Fruit fly (Drosophila melanogaster) whole organism, wandering third instar larva: ENCODE results near the gene CG12316.
A peak's percentile ranks its signal among the peaks of the same experiment; 100 is the strongest.

Experiments
- Abd-B ChIP-seq: fragments of >200 bp; optimal IDR thresholded peaks from 2 replicates; lab custom pipeline; 2017; ENCODE audit warnings: missing biosample characterization, missing genetic modification characterization
- CG32264 ChIP-seq: fragments of 200-800 bp; sonication (Bioruptor generic); optimal IDR thresholded peaks from 2 replicates; lab custom pipeline; 2016; ENCODE audit warnings: missing biosample characterization, missing genetic modification characterization
- CG9705 ChIP-seq: fragments of 200-800 bp; sonication (Bioruptor generic); optimal IDR thresholded peaks from 2 replicates; lab custom pipeline; 2018; ENCODE audit warnings: missing biosample characterization, mild to moderate bottlenecking, missing genetic modification characterization
- CrebA ChIP-seq: fragments of 200-800 bp; sonication (Bioruptor generic); optimal IDR thresholded peaks from 2 replicates; lab custom pipeline; 2016; ENCODE audit warnings: missing biosample characterization, mild to moderate bottlenecking, missing genetic modification characterization, borderline replicate concordance
- Dfd ChIP-seq: fragments of >200 bp; optimal IDR thresholded peaks from 2 replicates; lab custom pipeline; 2017; ENCODE audit warnings: missing biosample characterization, missing genetic modification characterization
- Dif ChIP-seq: fragments of 200-275, 200-300 bp; sonication (Bioruptor generic); optimal IDR thresholded peaks from 2 replicates; lab custom pipeline; 2018; ENCODE audit warnings: missing biosample characterization, missing genetic modification characterization; ENCODE audit not compliant: partially characterized antibody
- GATAd ChIP-seq: sonication (Bioruptor generic); optimal IDR thresholded peaks from 2 replicates; lab custom pipeline; 2016; ENCODE audit warnings: missing biosample characterization, missing genetic modification characterization
- HLH106 ChIP-seq: fragments of 200-800 bp; optimal IDR thresholded peaks from 3 replicates; lab custom pipeline; 2019; ENCODE audit warnings: missing biosample characterization, mild to moderate bottlenecking, missing genetic modification characterization, moderate library complexity
- Hnf4 ChIP-seq: fragments of 200-800 bp; sonication (Bioruptor generic); optimal IDR thresholded peaks from 2 replicates; lab custom pipeline; 2016; ENCODE audit warnings: missing biosample characterization, mild to moderate bottlenecking, missing genetic modification characterization
- Hr78 ChIP-seq: fragments of >200 bp; optimal IDR thresholded peaks from 2 replicates; lab custom pipeline; 2017; ENCODE audit warnings: missing biosample characterization, missing genetic modification characterization
- Hr83 ChIP-seq: fragments of 200-300 bp; sonication (Bioruptor generic); optimal IDR thresholded peaks from 2 replicates; lab custom pipeline; 2016; ENCODE audit warnings: missing biosample characterization, mild to moderate bottlenecking, missing genetic modification characterization, moderate library complexity; ENCODE audit not compliant: poor library complexity, severe bottlenecking
- Jra ChIP-seq: sonication (Bioruptor generic); optimal IDR thresholded peaks from 2 replicates; lab custom pipeline; 2016; ENCODE audit warnings: missing biosample characterization, missing genetic modification characterization
- Mio ChIP-seq: sonication (Bioruptor generic); optimal IDR thresholded peaks from 2 replicates; lab custom pipeline; 2016; ENCODE audit warnings: missing biosample characterization, missing genetic modification characterization
- Myc ChIP-seq: fragments of >200 bp; optimal IDR thresholded peaks from 2 replicates; lab custom pipeline; 2017
- N ChIP-seq: fragments of >200 bp; optimal IDR thresholded peaks from 2 replicates; lab custom pipeline; 2018; ENCODE audit warnings: missing biosample characterization, missing external identifiers, missing genetic modification characterization
- OdsH ChIP-seq: fragments of 200-800 bp; sonication (Bioruptor generic); optimal IDR thresholded peaks from 2 replicates; lab custom pipeline; 2016; ENCODE audit warnings: missing biosample characterization, mild to moderate bottlenecking, missing genetic modification characterization
- Rel ChIP-seq, 2 experiments: fragments of 200-800 bp; sonication (Bioruptor generic) in 1 of 2; optimal IDR thresholded peaks; 2 replicates in 1 of 2; 3 replicates in 1 of 2; lab custom pipeline; 2016 to 2019; ENCODE audit warnings: mild to moderate bottlenecking in 2 of 2, missing biosample characterization in 2 of 2, missing genetic modification characterization in 2 of 2, moderate library complexity in 1 of 2
- Sp1 ChIP-seq: fragments of 200-800 bp; sonication (Bioruptor generic); optimal IDR thresholded peaks from 3 replicates; lab custom pipeline; 2019; ENCODE audit warnings: missing biosample characterization, mild to moderate bottlenecking, missing genetic modification characterization, moderate library complexity
- Vsx2 ChIP-seq: fragments of 200-300, 225-300 bp; sonication (Bioruptor generic); optimal IDR thresholded peaks from 2 replicates; lab custom pipeline; 2018; ENCODE audit warnings: missing biosample characterization, missing genetic modification characterization; ENCODE audit not compliant: partially characterized antibody
- br ChIP-seq: fragments of 200-800 bp; sonication (Bioruptor generic); optimal IDR thresholded peaks from 2 replicates; lab custom pipeline; 2016; ENCODE audit warnings: missing biosample characterization, missing genetic modification characterization
- brk ChIP-seq: fragments of 200-800 bp; sonication (Bioruptor generic); optimal IDR thresholded peaks from 2 replicates; lab custom pipeline; 2016; ENCODE audit warnings: missing biosample characterization, mild to moderate bottlenecking, missing genetic modification characterization
- dl ChIP-seq, 2 experiments: fragments of 175-275, 200-275 bp in 1 of 2; fragments of 200-275 bp in 1 of 2; sonication (Bioruptor generic); optimal IDR thresholded peaks; lab custom pipeline; 2018; ENCODE audit warnings: mild to moderate bottlenecking in 2 of 2, missing biosample characterization in 2 of 2, missing genetic modification characterization in 2 of 2, moderate library complexity in 2 of 2; ENCODE audit not compliant: partially characterized antibody in 2 of 2, insufficient read depth in 1 of 2
- dmrt93B ChIP-seq: fragments of 200-800 bp; sonication (Bioruptor generic); optimal IDR thresholded peaks from 2 replicates; lab custom pipeline; 2018; ENCODE audit warnings: missing biosample characterization, mild to moderate bottlenecking, missing genetic modification characterization
- dsf ChIP-seq: sonication (Bioruptor generic); optimal IDR thresholded peaks from 2 replicates; lab custom pipeline; 2016; ENCODE audit warnings: missing biosample characterization, missing genetic modification characterization, borderline replicate concordance
- ey ChIP-seq: fragments of 200-800 bp; sonication (Bioruptor generic); optimal IDR thresholded peaks from 2 replicates; lab custom pipeline; 2016; ENCODE audit warnings: missing biosample characterization, missing genetic modification characterization
- foxo ChIP-seq, 2 experiments: fragments of 200-800 bp; sonication (Bioruptor generic); optimal IDR thresholded peaks; 2 replicates in 1 of 2; 3 replicates in 1 of 2; lab custom pipeline; 2016 to 2017; ENCODE audit warnings: missing biosample characterization in 2 of 2, missing genetic modification characterization in 2 of 2
- fru ChIP-seq: fragments of 200-800 bp; sonication (Bioruptor generic); optimal IDR thresholded peaks from 3 replicates; lab custom pipeline; 2016; ENCODE audit warnings: missing biosample characterization, mild to moderate bottlenecking, missing genetic modification characterization
- h ChIP-seq: fragments of 200-800 bp; sonication (Bioruptor generic); optimal IDR thresholded peaks from 3 replicates; lab custom pipeline; 2016; ENCODE audit warnings: missing biosample characterization, mild to moderate bottlenecking, missing genetic modification characterization
- jim ChIP-seq: fragments of 175-275, 200-325 bp; sonication (Bioruptor generic); optimal IDR thresholded peaks from 2 replicates; lab custom pipeline; 2016; ENCODE audit warnings: missing biosample characterization, mild to moderate bottlenecking, missing genetic modification characterization
- lola ChIP-seq: fragments of >200 bp; optimal IDR thresholded peaks from 2 replicates; lab custom pipeline; 2017; ENCODE audit warnings: missing biosample characterization, missing genetic modification characterization
- pan ChIP-seq: fragments of >200 bp; optimal IDR thresholded peaks from 2 replicates; lab custom pipeline; 2017
- psq ChIP-seq: fragments of 200-800 bp; sonication (Bioruptor generic); optimal IDR thresholded peaks from 3 replicates; lab custom pipeline; 2017; ENCODE audit warnings: missing biosample characterization, mild to moderate bottlenecking, missing genetic modification characterization, moderate library complexity
- rgr ChIP-seq: fragments of 200-800 bp; sonication (Bioruptor generic); optimal IDR thresholded peaks from 3 replicates; lab custom pipeline; 2016; ENCODE audit warnings: missing biosample characterization, mild to moderate bottlenecking, missing genetic modification characterization
- sage ChIP-seq: fragments of 200-800 bp; sonication (Bioruptor generic); optimal IDR thresholded peaks from 2 replicates; lab custom pipeline; 2016; ENCODE audit warnings: missing biosample characterization, mild to moderate bottlenecking, missing genetic modification characterization
- sv ChIP-seq: fragments of 200-800 bp; sonication (Bioruptor generic); optimal IDR thresholded peaks from 3 replicates; lab custom pipeline; 2016; ENCODE audit warnings: missing biosample characterization, missing genetic modification characterization
- tai ChIP-seq: sonication (Bioruptor generic); optimal IDR thresholded peaks from 2 replicates; lab custom pipeline; 2016; ENCODE audit warnings: missing biosample characterization, missing genetic modification characterization
- usp ChIP-seq: fragments of >200 bp; optimal IDR thresholded peaks from 2 replicates; lab custom pipeline; 2017; ENCODE audit warnings: missing biosample characterization, missing genetic modification characterization
- woc ChIP-seq: sonication (Bioruptor generic); optimal IDR thresholded peaks from 2 replicates; lab custom pipeline; 2016; ENCODE audit warnings: missing biosample characterization, mild to moderate bottlenecking, missing genetic modification characterization

The CG12316 gene

dm6 chr3L:15107158-15107775, 29.5 kb downstream of the CG12316 start:
- TF ChIP-seq Hr78 (GFP tag; lab: Kevin White, UChicago): no peak
- TF ChIP-seq h: no peak
- peak; percentile 47 for TF ChIP-seq Dif
- TF ChIP-seq dl (GFP tag; optimal IDR thresholded peaks at IDR 0.05; lab: Kevin White, UChicago; ENCODE audit: insufficient read depth in 1 of 2, partially characterized antibody in 2 of 2): peak in 1 of 2 experiments; percentile 30

DNA sequence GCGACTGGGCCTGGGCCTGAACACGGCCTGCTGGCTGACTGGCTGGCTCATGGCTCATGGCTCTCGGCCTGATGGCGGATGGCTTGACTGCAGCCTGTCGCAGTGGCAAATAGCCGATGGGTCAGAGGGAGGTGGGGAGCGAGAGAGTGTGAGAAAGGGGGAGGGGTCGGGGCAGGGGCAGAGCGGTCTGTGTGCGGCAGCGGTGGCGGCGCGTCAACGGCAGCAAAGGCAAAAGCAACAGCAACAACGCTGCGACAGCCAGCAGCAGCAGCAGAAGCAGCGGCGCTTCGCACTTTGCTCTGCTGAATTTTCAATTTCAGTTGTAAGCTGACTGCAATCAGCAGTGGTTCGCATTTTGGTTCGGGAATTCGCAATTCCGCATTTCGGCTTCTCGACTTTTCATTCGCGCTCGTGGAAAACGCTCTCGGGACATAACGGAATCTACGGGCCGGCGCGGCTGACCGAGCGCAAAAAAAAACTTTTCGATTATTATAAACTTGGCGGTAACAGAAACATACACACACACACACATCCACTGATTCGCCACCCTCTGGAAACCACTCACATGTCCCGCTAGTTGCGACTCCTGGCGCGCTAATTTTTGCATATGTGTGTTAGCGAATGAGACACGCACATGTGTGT, 31.0 kb downstream of the CG12316 start, which contains the start of gene CG45071:
Gene CG45071 (plus strand): TSS at position 317 of the 642 bp plus-strand sequence.
- TF ChIP-seq Jra (GFP tag; lab: Kevin White, UChicago): no peak
- no peak for TF ChIP-seq jim (GFP tag; lab: Kevin White, UChicago)
- no peak for TF ChIP-seq Vsx2
- TF ChIP-seq CG32264 (GFP tag; lab: Kevin White, UChicago): no peak
- no peak for TF ChIP-seq brk (GFP tag; lab: Kevin White, UChicago)
- no peak for TF ChIP-seq dl (GFP tag; optimal IDR thresholded peaks at IDR 0.05; lab: Kevin White, UChicago; ENCODE audit: insufficient read depth in 1 of 2, partially characterized antibody in 2 of 2)
- no peak for TF ChIP-seq fru
- no peak for TF ChIP-seq Myc
- no peak for TF ChIP-seq Hr83
- TF ChIP-seq usp: no peak
- no peak for TF ChIP-seq lola (GFP tag; lab: Kevin White, UChicago)
- TF ChIP-seq Abd-B (GFP tag; lab: Kevin White, UChicago): no peak
- no peak for TF ChIP-seq woc (GFP tag; lab: Kevin White, UChicago)
- TF ChIP-seq br: no peak
- TF ChIP-seq rgr (GFP tag; lab: Kevin White, UChicago): no peak
- no peak for TF ChIP-seq GATAd
- no peak for TF ChIP-seq CG9705 (GFP tag; lab: Kevin White, UChicago)

dm6 chr3L:15104849-15105555, 31.7 kb downstream of the CG12316 start:
- TF ChIP-seq ey (GFP tag; lab: Kevin White, UChicago) (peak; percentile 94), Vsx2 (no peak), dl (GFP tag; optimal IDR thresholded peaks at IDR 0.05; lab: Kevin White, UChicago; ENCODE audit: insufficient read depth in 1 of 2, partially characterized antibody in 2 of 2) (peak in 1 of 2 experiments; percentile 10), Hr83 (peak; percentile 54), foxo (GFP tag; optimal IDR thresholded peaks at IDR 0.05; lab: Kevin White, UChicago) (peak; percentile 26 to 91), Dif (peak; percentile 37), Mio (GFP tag; lab: Kevin White, UChicago) (peak; percentile 34), Rel (GFP tag; optimal IDR thresholded peaks at IDR 0.05; lab: Kevin White, UChicago) (no peak), Rel (tag; optimal IDR thresholded peaks at IDR 0.05; lab: Kevin White, UChicago) (no peak), dmrt93B (peak; percentile 78), Jra (GFP tag; lab: Kevin White, UChicago) (peak; percentile 71), OdsH (GFP tag; lab: Kevin White, UChicago) (peak; percentile 88), HLH106 (tag; lab: Kevin White, UChicago) (peak; percentile 91), rgr (GFP tag; lab: Kevin White, UChicago) (peak; percentile 87), jim (GFP tag; lab: Kevin White, UChicago) (no peak), Hr78 (GFP tag; lab: Kevin White, UChicago) (no peak), psq (GFP tag; lab: Kevin White, UChicago) (peak; percentile 76), Hnf4 (GFP tag; lab: Kevin White, UChicago) (peak; percentile 73), usp (no peak), lola (GFP tag; lab: Kevin White, UChicago) (no peak), fru (peak; percentile 95), sage (GFP tag; lab: Kevin White, UChicago) (peak; percentile 78), tai (GFP tag; lab: Kevin White, UChicago) (peak; percentile 86), Dfd (GFP tag; lab: Kevin White, UChicago) (no peak), Abd-B (GFP tag; lab: Kevin White, UChicago) (no peak), CG9705 (GFP tag; lab: Kevin White, UChicago) (peak; percentile 75), GATAd (no peak), CG32264 (GFP tag; lab: Kevin White, UChicago) (peak; percentile 88), pan (no peak), Sp1 (GFP tag; lab: Kevin White, UChicago) (peak; percentile 88), woc (GFP tag; lab: Kevin White, UChicago) (peak; percentile 98), dsf (GFP tag; lab: Kevin White, UChicago) (peak; percentile 54), N (GFP tag; lab: Kevin White, UChicago) (no peak), h (peak; percentile 91), Myc (no peak), sv (GFP tag; lab: Kevin White, UChicago) (no peak), brk (GFP tag; lab: Kevin White, UChicago) (peak; percentile 88), br (peak; percentile 93), CrebA (GFP tag; lab: Kevin White, UChicago) (no peak)
